Worm (Caenorhabditis elegans): ENCODE measurements around the gene grl-23.
A peak's percentile ranks its signal among the peaks of the same experiment; 100 is the strongest.

grl-23 gene

ce11 chrV:12548830-12549229, 27.9 kb downstream of the grl-23 start (continued):
- TF ChIP-seq nhr-90 (tag; optimal IDR thresholded peaks at IDR 0.05; ENCODE audit: poor library complexity) (peak; percentile 50), hlh-17 (GFP tag; optimal IDR thresholded peaks at IDR 0.05; ENCODE audit: borderline replicate concordance) (no peak), unc-98 (GFP tag; IDR thresholded peaks at IDR 0.05) (no peak), nhr-12 (tag; optimal IDR thresholded peaks at IDR 0.05) (no peak), mep-1 (tag; optimal IDR thresholded peaks at IDR 0.05) (no peak), grh-1 (GFP tag; IDR thresholded peaks at IDR 0.05) (peak; percentile 59), tbx-2 (tag; optimal IDR thresholded peaks at IDR 0.05) (peak; percentile 46), sptf-1 (tag; optimal IDR thresholded peaks at IDR 0.05) (no peak), nhr-237 (tag; optimal IDR thresholded peaks at IDR 0.05) (no peak), fkh-8 (tag; optimal IDR thresholded peaks at IDR 0.05) (no peak), dpl-1 (GFP tag; optimal IDR thresholded peaks at IDR 0.05) (peak in 1 of 3 experiments; percentile 9), lin-35 (GFP tag; optimal IDR thresholded peaks at IDR 0.05) (peak in 1 of 2 experiments; percentile 55), lsy-2 (tag; optimal IDR thresholded peaks at IDR 0.05) (peak in 1 of 2 experiments; percentile 56), irx-1 (tag; optimal IDR thresholded peaks at IDR 0.05) (no peak), aha-1 (tag; optimal IDR thresholded peaks at IDR 0.05) (no peak), C34B4.2 (tag; optimal IDR thresholded peaks at IDR 0.05) (no peak), nhr-77 (tag; optimal IDR thresholded peaks at IDR 0.05) (no peak), lin-13 (GFP tag; optimal IDR thresholded peaks at IDR 0.05) (peak; percentile 52), rnt-1 (tag; optimal IDR thresholded peaks at IDR 0.05) (no peak), elt-3 (tag; optimal IDR thresholded peaks at IDR 0.05) (peak; percentile 4 to 90 (median 66)), egl-27 (tag; optimal IDR thresholded peaks at IDR 0.05) (no peak), Y116A8C.19 (tag; optimal IDR thresholded peaks at IDR 0.05; ENCODE audit: borderline replicate concordance) (no peak), zag-1 (tag; optimal IDR thresholded peaks at IDR 0.05) (no peak), lin-15B (tag; optimal IDR thresholded peaks at IDR 0.05) (no peak), zip-4 (GFP tag; optimal IDR thresholded peaks at IDR 0.05) (no peak), ets-5 (GFP tag; IDR thresholded peaks at IDR 0.05) (no peak), mab-9 (GFP tag; IDR thresholded peaks at IDR 0.05) (no peak), swsn-7 (tag; optimal IDR thresholded peaks at IDR 0.05) (no peak), snpc-4 (tag; optimal IDR thresholded peaks at IDR 0.05) (no peak), elt-2 (tag; optimal IDR thresholded peaks at IDR 0.05) (no peak), ceh-63 (GFP tag; optimal IDR thresholded peaks at IDR 0.05) (no peak), fkh-4 (tag; optimal IDR thresholded peaks at IDR 0.05; ENCODE audit: borderline replicate concordance) (no peak), efl-3 (GFP tag; optimal IDR thresholded peaks at IDR 0.05) (no peak), jun-1 (tag; optimal IDR thresholded peaks at IDR 0.05) (no peak), mef-2 (tag; optimal IDR thresholded peaks at IDR 0.05) (no peak), nhr-11 (tag; optimal IDR thresholded peaks at IDR 0.05) (no peak), fos-1 (tag; optimal IDR thresholded peaks at IDR 0.05) (peak; percentile 16), ztf-4 (tag; optimal IDR thresholded peaks at IDR 0.05) (peak; percentile 39), nhr-28 (tag; optimal IDR thresholded peaks at IDR 0.05) (no peak), xbp-1 (tag; optimal IDR thresholded peaks at IDR 0.05) (no peak), snu-23 (GFP tag; optimal IDR thresholded peaks at IDR 0.05) (peak; percentile 30), C04F5.9 (tag; optimal IDR thresholded peaks at IDR 0.05) (no peak), mdl-1 (tag; optimal IDR thresholded peaks at IDR 0.05) (peak in 1 of 2 experiments; percentile 16)

ce11 chrV:12542683-12543319, 33.9 kb downstream of the grl-23 start:
- TF ChIP-seq lsy-2 (tag; optimal IDR thresholded peaks at IDR 0.05) (peak in 1 of 2 experiments; percentile 2), unc-130 (tag; optimal IDR thresholded peaks at IDR 0.05) (no peak)
